Worm (Caenorhabditis elegans): ENCODE results near the gene F01G10.5.

- TF ChIP-seq him-1 (tag; optimal IDR thresholded peaks at IDR 0.05) (no peak), W03F9.2 (tag; optimal IDR thresholded peaks at IDR 0.05) (no peak), dao-5 (tag; optimal IDR thresholded peaks at IDR 0.05) (no peak)
Observed at ce11 chrIV:10250577-10251075, 19.8 kb upstream of the F01G10.5 start, which contains the start of gene daf-14.

All from whole organism, L4/young adult.